Worm (Caenorhabditis elegans): ENCODE data around the gene cpg-20.

DNA sequence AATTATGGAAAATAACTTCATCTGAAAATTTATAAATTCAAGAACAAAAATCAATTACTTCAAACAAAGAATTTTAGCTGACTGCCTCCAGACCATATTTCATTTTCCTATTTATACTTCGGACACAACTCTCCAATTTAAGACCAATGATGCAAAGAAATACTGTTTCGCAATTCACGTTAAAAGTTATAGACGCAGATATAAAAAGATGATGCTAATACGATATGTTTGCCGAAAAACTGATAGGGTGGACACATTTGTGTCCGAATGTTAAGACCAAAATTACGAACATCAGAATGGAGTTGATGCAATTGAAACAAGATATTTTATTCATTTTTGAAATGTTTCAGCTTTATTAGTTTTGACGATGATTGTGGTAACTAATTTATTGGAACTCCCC is 3.9 kb upstream of the cpg-20 start, which contains the start of gene ugt-19:
- TF ChIP-seq nhr-10 (tag; optimal IDR thresholded peaks at IDR 0.05) = no peak
- no peak for TF ChIP-seq lin-13 (GFP tag; optimal IDR thresholded peaks at IDR 0.05)

All from whole organism, L2 larva.